Fruit fly (Drosophila melanogaster): ENCODE results near the gene Ddr.

Gene Ddr

DNA sequence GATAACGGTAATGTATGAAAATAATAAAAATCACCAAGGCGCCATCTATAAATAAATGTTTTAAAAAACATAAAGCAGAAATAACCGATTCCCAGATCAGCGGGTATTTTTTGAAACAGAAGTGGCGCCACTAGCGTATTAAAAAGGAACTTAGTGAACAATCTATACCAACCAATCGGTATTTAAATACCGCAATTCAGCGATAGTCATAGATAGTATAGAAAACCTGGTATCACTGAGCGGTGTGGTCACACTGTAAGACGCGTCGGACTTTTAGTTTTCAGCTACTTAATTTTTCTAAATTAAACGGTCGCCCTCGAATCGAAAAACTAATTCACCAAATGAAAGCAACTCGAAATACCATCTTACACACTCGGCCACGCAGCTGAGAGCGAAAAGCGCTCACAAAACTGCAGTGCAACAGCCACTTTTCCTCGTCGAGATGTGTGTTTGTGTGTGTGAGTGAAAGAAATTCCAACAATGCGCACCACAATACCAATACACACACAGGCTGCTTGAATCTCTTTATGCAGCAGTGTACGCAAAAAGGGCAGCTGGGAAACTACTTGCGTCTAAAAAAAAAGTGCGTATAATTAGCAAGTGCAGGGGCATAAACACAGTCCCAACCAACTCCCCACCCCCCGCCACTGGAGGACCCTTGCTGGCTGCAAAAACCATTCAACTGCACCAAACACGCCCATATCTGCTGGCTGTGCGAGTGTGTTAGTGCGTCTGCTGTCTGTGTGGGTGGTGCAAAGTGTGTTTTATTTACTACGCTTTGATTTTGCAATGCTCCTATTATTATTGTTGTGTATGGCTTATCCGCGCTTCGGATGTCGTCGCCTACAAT, 70.8 kb downstream of the Ddr start, which contains the start of gene PDZ-GEF:
Gene PDZ-GEF (plus strand): TSS at position 232 of the 850 bp plus-strand sequence.
- TF ChIP-seq noc (tag; optimal IDR thresholded peaks at IDR 0.05) = no peak

DNA sequence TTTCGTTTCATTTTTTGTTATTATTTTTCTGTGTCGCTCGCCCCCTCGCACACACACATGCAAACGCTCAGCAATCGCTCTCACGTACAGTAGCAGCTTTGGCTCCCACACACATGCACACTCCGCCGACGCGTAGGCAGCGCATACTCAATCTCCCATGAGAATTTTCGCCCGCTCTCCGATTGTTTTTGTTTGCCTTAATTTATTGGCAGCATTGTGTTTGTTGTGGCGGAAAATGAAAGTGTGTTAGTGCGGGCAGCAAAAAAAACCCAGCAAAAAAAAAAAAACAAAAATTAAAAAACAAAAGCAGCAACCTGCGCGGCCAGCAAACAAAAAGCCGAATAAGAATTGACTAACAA, 71.4 kb downstream of the Ddr start:
- TF ChIP-seq noc (tag; optimal IDR thresholded peaks at IDR 0.05) = no peak

DNA sequence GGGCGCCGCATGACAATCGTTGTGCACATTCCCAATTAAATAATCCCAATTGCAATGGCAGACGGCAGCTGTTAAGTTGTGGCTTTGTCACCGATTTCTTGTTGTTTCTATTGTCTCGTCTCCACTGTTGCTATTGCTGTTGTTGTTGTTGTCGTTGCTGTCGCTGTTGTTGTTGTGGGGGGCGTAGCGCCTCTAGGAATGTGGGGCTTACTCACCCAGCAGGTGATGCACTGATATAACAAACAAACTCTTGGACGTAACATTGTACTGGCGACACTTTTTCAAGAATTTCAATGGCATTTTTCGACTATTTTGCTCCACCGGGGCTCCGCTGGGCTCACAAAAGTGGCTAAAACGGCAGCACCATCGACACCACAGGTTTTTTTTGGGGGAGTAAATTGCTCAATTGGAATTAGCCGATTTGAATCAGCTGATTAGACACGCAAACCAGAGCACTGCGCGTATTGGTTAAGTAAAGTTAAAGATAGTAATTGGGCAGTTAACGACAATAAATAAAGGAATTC, 85.0 kb downstream of the Ddr start:
- no peak for TF ChIP-seq noc (tag; optimal IDR thresholded peaks at IDR 0.05)

DNA sequence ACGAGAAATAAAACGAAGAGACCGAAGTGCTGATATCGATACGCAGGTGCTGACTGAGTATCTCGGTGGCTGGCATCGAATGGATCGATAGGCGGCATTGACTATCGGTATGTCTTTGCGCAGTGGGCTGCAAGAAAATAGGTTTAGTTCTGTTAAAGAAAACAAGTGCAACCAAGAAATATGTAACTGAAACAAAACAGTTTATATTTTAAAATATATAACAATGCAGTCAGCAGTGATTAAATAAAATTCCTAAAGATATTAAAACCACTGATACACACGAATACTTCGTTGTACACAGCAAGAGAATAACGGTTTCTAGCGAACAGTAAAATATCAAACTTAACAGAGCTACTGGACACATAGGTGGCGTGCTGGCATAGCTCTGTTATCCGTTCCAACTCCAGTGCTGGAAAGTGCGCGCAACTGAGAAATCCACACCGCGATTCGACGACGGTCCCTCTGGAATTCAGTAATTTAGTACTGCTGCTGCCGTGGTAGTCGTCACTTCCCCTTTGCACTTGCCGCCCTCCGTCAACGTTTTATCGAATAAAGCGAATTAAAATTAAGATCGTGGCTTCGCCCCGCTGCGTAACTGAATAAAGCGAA, 85.5 kb downstream of the Ddr start, which contains the start of the genes Pez and Cpr:
Gene Pez (minus strand): TSS at position 305 of the 609 bp plus-strand sequence.
Gene Cpr (plus strand): TSS at position 470 of the 609 bp plus-strand sequence.
- TF ChIP-seq noc (tag; optimal IDR thresholded peaks at IDR 0.05) = no peak

DNA sequence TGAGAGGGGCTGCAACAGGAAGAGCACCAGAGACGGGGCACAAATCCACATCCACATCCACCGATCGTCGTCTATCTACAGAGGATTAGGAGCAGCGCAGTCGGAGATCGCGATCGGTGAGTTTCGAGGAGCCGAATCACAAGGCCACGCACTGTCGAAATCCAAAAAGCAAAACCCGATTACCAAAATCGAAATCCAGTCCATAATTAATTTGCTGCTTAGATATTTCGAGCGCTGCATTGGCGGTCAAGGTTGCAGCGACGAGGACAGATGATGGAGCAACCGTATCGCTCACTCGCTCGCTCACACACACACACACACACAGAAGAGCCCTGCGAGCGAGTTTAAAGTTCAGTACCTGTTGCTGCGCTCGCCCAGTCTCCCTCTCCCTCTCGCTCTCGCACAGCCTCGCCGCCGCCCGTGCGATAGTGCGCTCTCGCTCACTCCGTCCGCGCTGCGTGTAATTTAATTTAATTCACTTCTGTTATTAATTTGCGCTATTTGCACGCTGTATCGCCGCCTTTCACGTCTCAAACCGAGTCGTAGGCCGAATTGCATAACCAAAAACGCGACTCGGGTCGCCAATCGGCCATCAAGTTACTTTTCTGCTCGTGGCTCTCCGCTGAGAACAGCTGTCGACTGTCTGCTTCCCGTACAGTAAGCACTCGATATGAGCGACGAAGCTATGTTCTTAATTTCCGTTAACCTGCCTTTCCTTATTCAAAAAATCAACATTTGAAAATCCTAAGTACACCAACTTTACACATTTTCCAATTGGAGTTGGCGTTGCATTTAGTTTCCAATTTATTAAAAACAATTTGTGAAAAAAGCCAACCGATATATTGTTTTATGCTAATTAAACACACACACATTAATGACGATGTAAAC, 86.3 kb downstream of the Ddr start:
- TF ChIP-seq noc (tag; optimal IDR thresholded peaks at IDR 0.05) = peak; percentile 54

DNA sequence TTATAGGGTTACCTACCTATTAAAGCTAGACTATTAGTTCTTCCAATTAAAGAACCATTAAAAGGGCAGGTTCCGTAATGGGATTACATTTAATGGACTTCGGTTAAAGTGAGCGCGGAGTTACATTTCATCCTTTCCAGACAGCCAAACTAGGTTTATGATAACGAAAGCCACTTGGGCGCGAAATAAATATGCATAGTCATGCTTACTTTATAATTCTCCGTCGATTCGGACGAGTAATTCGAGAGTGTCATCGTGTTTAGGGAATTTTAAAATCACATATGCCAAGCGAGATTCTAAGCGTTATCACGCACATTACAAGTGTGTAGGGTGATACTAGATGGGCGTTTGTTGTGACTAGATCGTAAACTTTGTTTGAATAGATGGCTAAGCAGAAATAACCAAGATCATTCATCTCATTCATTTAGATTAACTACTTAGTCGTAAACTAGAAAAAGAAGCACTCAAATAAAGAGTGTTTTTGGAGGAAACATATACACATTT, 87.4 kb downstream of the Ddr start:
- TF ChIP-seq noc (tag; optimal IDR thresholded peaks at IDR 0.05) = no peak

DNA sequence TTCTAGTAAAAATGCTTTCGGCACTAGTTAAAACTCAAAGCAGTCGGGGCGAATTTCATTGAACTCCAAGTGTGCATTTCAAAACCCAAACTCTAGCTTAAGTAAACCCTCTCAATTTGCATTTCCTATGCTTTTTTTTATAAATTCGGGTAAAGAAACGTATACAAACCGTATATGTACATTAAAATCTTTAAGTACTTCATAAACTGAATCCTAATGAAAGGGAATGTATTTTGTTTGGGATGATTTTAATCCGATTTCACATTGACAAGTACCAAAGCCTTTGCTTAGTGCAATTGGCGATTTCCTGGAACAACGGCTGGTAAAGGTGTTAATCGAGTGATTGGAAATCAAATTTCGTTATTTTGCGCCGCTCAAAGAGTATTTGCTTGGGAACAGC, 88.3 kb downstream of the Ddr start:
- TF ChIP-seq noc (tag; optimal IDR thresholded peaks at IDR 0.05) = no peak

DNA sequence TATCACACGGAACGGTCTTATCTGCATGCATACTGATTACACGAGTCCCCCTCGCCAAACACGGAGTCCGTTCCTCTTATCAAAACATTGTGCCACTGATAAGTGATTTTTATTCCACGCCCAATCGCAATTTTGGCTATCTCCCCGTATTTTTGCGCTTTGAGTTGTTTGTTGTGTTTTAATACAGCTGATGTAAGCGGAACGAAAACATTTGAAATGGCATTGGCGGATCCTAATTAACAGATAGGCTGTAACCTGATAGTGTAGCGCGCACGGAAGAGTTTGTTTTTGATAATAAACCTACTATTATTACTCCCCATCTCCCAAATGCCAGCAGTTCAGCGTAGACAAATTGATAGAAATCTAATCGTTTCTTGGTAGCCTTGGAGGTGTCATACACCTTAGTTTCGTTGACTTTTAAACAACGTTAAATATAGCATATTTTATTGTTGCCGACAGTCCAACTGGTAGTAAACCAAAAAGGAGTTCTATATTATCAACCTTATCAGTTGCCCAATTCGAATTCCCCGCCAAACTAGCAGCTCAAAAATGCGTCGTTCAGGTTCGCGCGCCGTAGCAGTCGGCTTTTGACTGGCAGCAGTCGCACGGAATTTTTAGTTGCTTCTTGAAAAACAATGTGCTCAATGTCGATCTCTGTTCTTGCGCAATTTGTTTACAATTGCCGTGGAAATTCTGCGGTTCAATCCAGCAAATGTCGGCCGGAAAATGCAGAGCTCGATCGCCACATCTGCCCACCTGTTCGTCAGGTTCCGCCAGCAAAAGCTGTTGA, 90.4 kb downstream of the Ddr start:
- TF ChIP-seq noc (tag; optimal IDR thresholded peaks at IDR 0.05) = peak; percentile 47

DNA sequence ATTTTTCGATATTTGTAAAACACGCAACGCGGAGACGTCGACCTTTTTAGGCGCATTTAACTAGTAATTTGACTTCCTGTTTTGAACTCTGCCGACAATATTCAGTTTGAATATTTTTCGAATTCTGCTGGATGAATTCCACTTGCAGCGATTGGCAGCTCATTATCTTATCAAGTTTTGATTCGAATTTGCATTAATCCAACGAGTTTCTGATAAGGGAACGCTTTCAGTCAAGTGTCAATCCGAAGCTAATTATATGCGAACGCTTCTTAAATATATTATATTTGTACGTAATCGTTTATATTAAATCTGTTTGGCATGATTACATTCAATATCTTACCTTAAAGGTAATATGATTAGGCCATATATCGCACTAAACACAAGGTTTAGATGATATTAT, 95.4 kb downstream of the Ddr start, which contains the start of gene CG9497:
Gene CG9497 (minus strand): TSS at position 101 of the 400 bp plus-strand sequence.
- TF ChIP-seq noc (tag; optimal IDR thresholded peaks at IDR 0.05) = no peak

DNA sequence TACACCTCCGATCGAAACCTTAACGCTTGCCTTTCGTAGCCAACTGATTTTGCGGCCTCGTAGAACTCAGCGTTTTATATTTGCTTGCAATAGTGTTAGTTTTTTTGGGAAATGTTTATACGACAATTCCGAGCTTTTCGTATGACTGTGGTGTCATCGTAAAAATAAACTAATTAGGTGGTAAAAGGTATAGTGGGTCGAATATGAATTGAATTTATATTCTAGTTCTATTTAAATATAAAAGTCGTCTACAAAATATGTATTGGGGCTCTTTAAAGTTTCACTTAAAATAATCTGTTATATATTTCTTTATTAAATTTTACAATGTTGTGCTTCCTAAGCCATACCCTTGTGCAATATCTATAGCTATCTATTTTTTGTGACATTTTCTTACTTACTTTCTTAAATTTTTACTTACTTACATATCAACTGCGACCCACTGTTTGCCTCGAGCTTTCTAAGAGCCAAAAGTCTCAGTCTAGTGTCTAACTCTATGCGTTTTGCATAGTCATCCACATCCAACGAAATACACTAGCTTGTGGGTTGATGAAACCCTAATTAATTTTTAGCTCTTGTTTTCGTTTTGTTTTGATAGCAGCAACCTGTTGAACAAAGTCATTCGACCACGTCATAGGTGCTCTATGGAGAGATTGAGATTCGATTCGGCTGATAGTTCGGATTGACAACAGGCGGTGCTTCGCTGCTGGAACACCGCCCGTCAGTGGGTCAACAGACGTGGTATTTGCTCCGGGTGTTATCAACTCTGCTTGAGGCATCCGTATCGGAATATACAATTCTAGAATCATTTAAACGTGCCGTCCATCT, 98.3 kb downstream of the Ddr start, which contains the start of gene CG9498:
Gene CG9498 (minus strand): TSS at position 51 of the 825 bp plus-strand sequence.
- TF ChIP-seq noc (tag; optimal IDR thresholded peaks at IDR 0.05) = peak; percentile 97

DNA sequence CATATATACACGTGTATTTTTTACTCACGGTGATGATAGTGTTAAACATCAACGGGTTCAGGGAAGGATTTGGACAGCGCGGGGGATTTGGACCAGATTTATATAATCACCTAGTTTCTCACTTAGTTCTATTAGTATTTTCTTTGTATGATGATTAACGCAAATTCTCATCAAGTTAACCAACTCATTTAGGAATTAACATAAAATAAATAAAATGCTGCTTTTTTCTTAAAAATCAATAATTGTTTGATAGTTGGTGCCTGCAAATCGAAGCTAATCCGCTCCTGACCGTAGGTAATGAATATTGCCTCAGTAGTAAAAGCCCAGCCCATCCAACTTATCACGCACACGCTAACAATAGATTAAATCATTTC, 98.9 kb downstream of the Ddr start:
- peak; percentile 98 for TF ChIP-seq noc (tag; optimal IDR thresholded peaks at IDR 0.05)

DNA sequence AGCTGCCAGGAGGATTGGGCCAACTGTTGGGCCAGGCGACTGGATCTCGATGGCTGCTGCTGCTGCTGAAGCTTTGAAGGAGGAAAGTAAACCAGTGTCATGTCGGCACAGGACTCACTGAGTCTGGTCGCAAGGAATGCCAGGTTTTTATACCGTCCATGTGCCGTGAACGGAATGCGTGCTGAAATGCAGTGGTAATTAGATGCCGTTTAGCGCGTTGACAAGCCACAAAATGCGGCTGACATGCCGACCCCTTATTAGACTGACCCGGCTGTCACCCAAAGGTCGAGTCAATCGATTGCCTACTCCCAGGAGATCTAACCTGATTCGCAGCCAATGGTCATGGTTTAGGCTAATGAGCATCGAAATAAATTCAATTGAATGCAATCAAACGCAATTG, 101.3 kb downstream of the Ddr start, which contains the start of gene ppk7:
Gene ppk7 (minus strand): TSS at position 101 of the 400 bp plus-strand sequence.
- no peak for TF ChIP-seq noc (tag; optimal IDR thresholded peaks at IDR 0.05)

DNA sequence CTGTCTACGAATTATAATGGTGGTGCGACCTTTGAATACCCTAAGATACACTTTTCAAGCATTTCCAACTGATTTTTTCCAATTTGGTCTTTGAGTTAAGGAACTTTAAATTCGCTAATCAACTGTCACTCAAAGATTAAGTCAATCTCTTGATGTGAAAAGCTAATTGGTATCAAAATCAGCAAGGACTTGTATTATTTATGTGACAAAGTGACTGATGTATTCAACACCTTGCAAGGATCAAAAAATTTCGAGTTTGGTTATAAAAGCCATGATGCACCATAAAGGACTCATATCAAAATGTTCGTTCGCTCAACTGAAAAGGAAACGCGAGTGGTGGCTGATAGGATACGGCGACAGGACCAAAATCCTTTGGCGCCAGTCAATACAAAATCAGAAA, 101.7 kb downstream of the Ddr start, which contains the start of gene ppk14:
Gene ppk14 (plus strand): TSS at position 301 of the 400 bp plus-strand sequence.
- no peak for TF ChIP-seq noc (tag; optimal IDR thresholded peaks at IDR 0.05)

DNA sequence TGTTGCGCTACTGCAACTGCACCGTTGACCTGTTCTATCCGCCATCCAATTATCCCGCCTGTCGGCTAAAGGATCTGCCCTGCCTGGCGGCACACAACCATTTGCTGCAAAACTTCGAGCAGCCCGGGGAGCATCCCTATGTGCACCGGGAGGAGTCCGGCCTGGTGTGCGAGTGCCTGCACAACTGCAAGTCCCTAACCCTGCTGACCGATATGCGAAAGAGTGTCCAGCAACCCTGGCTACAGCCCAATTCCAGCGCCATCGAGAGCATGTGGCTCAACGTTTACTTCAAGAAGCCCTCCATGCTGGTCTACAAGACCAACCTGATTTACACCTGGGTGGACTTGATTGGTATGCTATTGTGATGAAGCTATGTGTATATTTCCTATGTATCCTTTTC, 103.2 kb downstream of the Ddr start:
- TF ChIP-seq noc (tag; optimal IDR thresholded peaks at IDR 0.05) = no peak

Data from whole organism, larva.